Fruit fly (Drosophila melanogaster) whole organism, embryonic: ENCODE measurements around the gene CG46308.

ENCODE experiments used
- Abd-B ChIP-seq: fragments of 200-800 bp; sonication (Bioruptor generic); optimal IDR thresholded peaks from 2 replicates; lab custom pipeline; 2018; ENCODE audit warnings: missing biosample characterization, mild to moderate bottlenecking, missing genetic modification characterization, moderate library complexity
- B-H1 ChIP-seq: fragments of 200-800 bp; sonication (Bioruptor generic); IDR thresholded peaks from 3 replicates; pipeline ENCODE4 v1.3.6; 2022; ENCODE audit warnings: missing biosample characterization, missing genetic modification characterization
- B-H2 ChIP-seq: fragments of 200-800 bp; sonication (Bioruptor generic); optimal IDR thresholded peaks from 2 replicates; lab custom pipeline; 2018; ENCODE audit warnings: missing biosample characterization, mild to moderate bottlenecking, missing genetic modification characterization
- CG10267 ChIP-seq: fragments of 200-800 bp; sonication (Bioruptor generic); optimal IDR thresholded peaks from 2 replicates; lab custom pipeline; 2018; ENCODE audit warnings: missing biosample characterization, mild to moderate bottlenecking, missing genetic modification characterization, moderate library complexity
- CG12219 ChIP-seq: fragments of 200-800 bp; sonication (Bioruptor generic); optimal IDR thresholded peaks from 3 replicates; lab custom pipeline; 2018; ENCODE audit warnings: missing biosample characterization, mild to moderate bottlenecking, missing genetic modification characterization
- CG12299 ChIP-seq: fragments of 200-800 bp; sonication (Bioruptor generic); optimal IDR thresholded peaks from 2 replicates; lab custom pipeline; 2018; ENCODE audit warnings: missing biosample characterization, mild to moderate bottlenecking, missing genetic modification characterization
- CG12769 ChIP-seq: fragments of 200-800 bp; sonication (Bioruptor generic); optimal IDR thresholded peaks from 2 replicates; lab custom pipeline; 2019; ENCODE audit warnings: missing biosample characterization, mild to moderate bottlenecking, missing genetic modification characterization, moderate library complexity
- CG1647 ChIP-seq: fragments of 200-800 bp; sonication (Bioruptor generic); optimal IDR thresholded peaks from 3 replicates; lab custom pipeline; 2016; ENCODE audit warnings: missing biosample characterization, missing genetic modification characterization
- CG17186 ChIP-seq: fragments of 200-800 bp; sonication (Bioruptor generic); optimal IDR thresholded peaks from 3 replicates; lab custom pipeline; 2017; ENCODE audit warnings: missing biosample characterization, missing genetic modification reagents, missing genetic modification characterization
- CG18262 ChIP-seq: fragments of 200-800 bp; optimal IDR thresholded peaks from 3 replicates; lab custom pipeline; 2019; ENCODE audit warnings: missing biosample characterization, mild to moderate bottlenecking, missing genetic modification characterization, moderate library complexity
- CG18599 ChIP-seq: fragments of 200-800 bp; sonication (Bioruptor generic); optimal IDR thresholded peaks from 3 replicates; lab custom pipeline; 2017; ENCODE audit warnings: missing biosample characterization, missing genetic modification characterization, mild to moderate bottlenecking, moderate library complexity, missing genetic modification reagents
- CG3163 ChIP-seq: fragments of 200-800 bp; sonication (Bioruptor generic); optimal IDR thresholded peaks from 3 replicates; lab custom pipeline; 2016; ENCODE audit warnings: missing biosample characterization, missing genetic modification characterization
- CG43689 ChIP-seq: fragments of 200-800 bp; sonication (Bioruptor generic); IDR thresholded peaks from 2 replicates; pipeline ENCODE4 v1.3.6; 2022; ENCODE audit warnings: missing biosample characterization, missing genetic modification characterization
- CG4730 ChIP-seq: fragments of 200-800 bp; sonication (Bioruptor generic); IDR thresholded peaks from 2 replicates; pipeline ENCODE4 v1.3.6; 2022; ENCODE audit warnings: missing biosample characterization, missing genetic modification characterization
- CG6765 ChIP-seq: fragments of 200-800 bp; sonication (Bioruptor generic); optimal IDR thresholded peaks from 3 replicates; lab custom pipeline; 2017; ENCODE audit warnings: missing biosample characterization, mild to moderate bottlenecking, missing genetic modification characterization
- CG8089 ChIP-seq: fragments of 200-800 bp; sonication (Bioruptor generic); optimal IDR thresholded peaks from 3 replicates; lab custom pipeline; 2016; ENCODE audit warnings: missing biosample characterization, missing genetic modification characterization
- CG9215 ChIP-seq: fragments of 200-800 bp; sonication (Bioruptor generic); IDR thresholded peaks from 2 replicates; pipeline ENCODE4 v1.3.6; 2022; ENCODE audit warnings: missing biosample characterization, missing genetic modification characterization
- Fer1 ChIP-seq: fragments of 200-800 bp; sonication (Bioruptor generic); optimal IDR thresholded peaks from 2 replicates; lab custom pipeline; 2017; ENCODE audit warnings: missing biosample characterization, mild to moderate bottlenecking, missing genetic modification characterization
- Gug ChIP-seq: fragments of 200-800 bp; sonication (Bioruptor generic); IDR thresholded peaks from 4 replicates; pipeline ENCODE4 v1.3.6; 2022; ENCODE audit warnings: missing biosample characterization, missing genetic modification characterization
- HHEX ChIP-seq: fragments of 200-800 bp; sonication (Bioruptor generic); optimal IDR thresholded peaks from 3 replicates; lab custom pipeline; 2017; ENCODE audit warnings: missing biosample characterization, mild to moderate bottlenecking, missing genetic modification characterization, missing genetic modification reagents
- HLH4C ChIP-seq: fragments of 200-800 bp; sonication (Bioruptor generic); IDR thresholded peaks from 3 replicates; pipeline ENCODE4 v1.3.6; 2022; ENCODE audit warnings: missing biosample characterization, missing genetic modification characterization; ENCODE audit not compliant: partially characterized antibody
- Hmr ChIP-seq: fragments of 200-800 bp; sonication (Bioruptor generic); optimal IDR thresholded peaks from 3 replicates; lab custom pipeline; 2017; ENCODE audit warnings: mild to moderate bottlenecking, missing biosample characterization, missing genetic modification reagents, missing genetic modification characterization
- Jarid2 ChIP-seq: fragments of 200-800 bp; sonication (Bioruptor generic); optimal IDR thresholded peaks from 3 replicates; lab custom pipeline; 2017; ENCODE audit warnings: mild to moderate bottlenecking, missing biosample characterization, missing genetic modification reagents, missing genetic modification characterization
- MTF-1 ChIP-seq: fragments of 200-800 bp; sonication (Bioruptor generic); optimal IDR thresholded peaks from 2 replicates; lab custom pipeline; 2018; ENCODE audit warnings: missing biosample characterization, mild to moderate bottlenecking, missing genetic modification characterization, borderline replicate concordance
- NFAT ChIP-seq: fragments of 200-800 bp; sonication (Bioruptor generic); IDR thresholded peaks from 2 replicates; pipeline ENCODE4 v1.3.6; 2022; ENCODE audit warnings: missing biosample characterization, missing genetic modification characterization
- Oaz ChIP-seq: fragments of 200-800 bp; sonication (Bioruptor generic); IDR thresholded peaks from 2 replicates; pipeline ENCODE4 v1.3.6; 2022; ENCODE audit warnings: missing biosample characterization, missing genetic modification characterization
- Poxn ChIP-seq: fragments of 200-800 bp; sonication (Bioruptor generic); IDR thresholded peaks from 2 replicates; pipeline ENCODE4 v1.3.6; 2022; ENCODE audit warnings: missing biosample characterization, missing genetic modification characterization
- Rx ChIP-seq: fragments of 200-800 bp; sonication (Bioruptor generic); IDR thresholded peaks from 2 replicates; pipeline ENCODE4 v1.3.6; 2022; ENCODE audit warnings: missing biosample characterization, missing genetic modification characterization
- ab ChIP-seq: fragments of 200-800 bp; sonication (Bioruptor generic); optimal IDR thresholded peaks from 2 replicates; lab custom pipeline; 2016; ENCODE audit warnings: missing biosample characterization, missing genetic modification characterization
- al ChIP-seq: fragments of 200-800 bp; sonication (Bioruptor generic); IDR thresholded peaks from 2 replicates; pipeline ENCODE4 v1.3.6; 2022; ENCODE audit warnings: missing biosample characterization, missing genetic modification characterization
- aop ChIP-seq: fragments of 200-800 bp; sonication (Bioruptor generic); IDR thresholded peaks from 2 replicates; pipeline ENCODE4 v1.3.6; 2022; ENCODE audit warnings: missing biosample characterization, missing genetic modification characterization
- bowl ChIP-seq: fragments of 200-800 bp; sonication (Bioruptor generic); IDR thresholded peaks from 2 replicates; pipeline ENCODE4 v1.3.6; 2022; ENCODE audit warnings: missing biosample characterization, missing genetic modification characterization
- cato ChIP-seq: fragments of 200-800 bp; sonication (Bioruptor generic); optimal IDR thresholded peaks from 2 replicates; lab custom pipeline; 2016; ENCODE audit warnings: missing biosample characterization, missing genetic modification characterization, borderline replicate concordance
- chm ChIP-seq: fragments of 200-800 bp; sonication (Bioruptor generic); IDR thresholded peaks from 2 replicates; pipeline ENCODE4 v1.3.6; 2022; ENCODE audit warnings: missing biosample characterization, missing genetic modification characterization
- dm ChIP-seq: fragments of 200-800 bp; sonication (Bioruptor generic); optimal IDR thresholded peaks from 3 replicates; lab custom pipeline; 2016; ENCODE audit warnings: missing biosample characterization, missing genetic modification characterization
- dpn ChIP-seq, 2 experiments: fragments of 200-800 bp; sonication (Bioruptor generic); optimal IDR thresholded peaks; 3 replicates each; lab custom pipeline; 2016; ENCODE audit warnings: missing biosample characterization in 2 of 2, missing genetic modification characterization in 2 of 2
- grau ChIP-seq: fragments of 200-800 bp; optimal IDR thresholded peaks from 3 replicates; lab custom pipeline; 2019; ENCODE audit warnings: missing biosample characterization, mild to moderate bottlenecking, missing genetic modification characterization, moderate library complexity
- gsb-n ChIP-seq: fragments of 200-800 bp; sonication (Bioruptor generic); optimal IDR thresholded peaks from 3 replicates; lab custom pipeline; 2018; ENCODE audit warnings: missing biosample characterization, mild to moderate bottlenecking, missing genetic modification characterization
- kah ChIP-seq: fragments of 200-800 bp; sonication (Bioruptor generic); optimal IDR thresholded peaks from 2 replicates; lab custom pipeline; 2018; ENCODE audit warnings: missing biosample characterization, mild to moderate bottlenecking, missing genetic modification characterization
- nom ChIP-seq: fragments of 200-800 bp; sonication (Bioruptor generic); optimal IDR thresholded peaks from 2 replicates; lab custom pipeline; 2017; ENCODE audit warnings: missing biosample characterization, missing genetic modification characterization, mild to moderate bottlenecking, moderate library complexity, missing genetic modification reagents
- p53 ChIP-seq: fragments of 200-800 bp; sonication (Bioruptor generic); optimal IDR thresholded peaks from 2 replicates; lab custom pipeline; 2016; ENCODE audit warnings: missing biosample characterization, missing genetic modification characterization
- pum ChIP-seq: fragments of 200-800 bp; sonication (Bioruptor generic); optimal IDR thresholded peaks from 2 replicates; lab custom pipeline; 2016; ENCODE audit warnings: missing biosample characterization, missing genetic modification characterization
- pzg ChIP-seq: fragments of 200-800 bp; sonication (Bioruptor generic); optimal IDR thresholded peaks from 3 replicates; lab custom pipeline; 2018; ENCODE audit warnings: missing biosample characterization, mild to moderate bottlenecking, missing genetic modification characterization, moderate library complexity
- sna ChIP-seq: fragments of 200-800 bp; sonication (Bioruptor generic); IDR thresholded peaks from 2 replicates; pipeline ENCODE4 v1.3.6; 2022; ENCODE audit warnings: missing biosample characterization, missing genetic modification characterization; ENCODE audit not compliant: partially characterized antibody
- toy ChIP-seq: fragments of 200-800 bp; sonication (Bioruptor generic); IDR thresholded peaks from 2 replicates; pipeline ENCODE4 v1.3.6; 2022; ENCODE audit warnings: missing biosample characterization, missing genetic modification characterization
- unpg ChIP-seq: fragments of 200-800 bp; sonication (Bioruptor generic); optimal IDR thresholded peaks from 3 replicates; lab custom pipeline; 2018; ENCODE audit warnings: missing biosample characterization, mild to moderate bottlenecking, missing genetic modification characterization, moderate library complexity
- vfl ChIP-seq: fragments of 200-800 bp; sonication (Bioruptor generic); optimal IDR thresholded peaks from 2 replicates; lab custom pipeline; 2016; ENCODE audit warnings: missing biosample characterization, missing genetic modification characterization
- vvl ChIP-seq: fragments of 200-800 bp; sonication (Bioruptor generic); IDR thresholded peaks from 2 replicates; pipeline ENCODE4 v1.3.6; 2022; ENCODE audit warnings: missing biosample characterization, missing genetic modification characterization

Gene CG46308

DNA sequence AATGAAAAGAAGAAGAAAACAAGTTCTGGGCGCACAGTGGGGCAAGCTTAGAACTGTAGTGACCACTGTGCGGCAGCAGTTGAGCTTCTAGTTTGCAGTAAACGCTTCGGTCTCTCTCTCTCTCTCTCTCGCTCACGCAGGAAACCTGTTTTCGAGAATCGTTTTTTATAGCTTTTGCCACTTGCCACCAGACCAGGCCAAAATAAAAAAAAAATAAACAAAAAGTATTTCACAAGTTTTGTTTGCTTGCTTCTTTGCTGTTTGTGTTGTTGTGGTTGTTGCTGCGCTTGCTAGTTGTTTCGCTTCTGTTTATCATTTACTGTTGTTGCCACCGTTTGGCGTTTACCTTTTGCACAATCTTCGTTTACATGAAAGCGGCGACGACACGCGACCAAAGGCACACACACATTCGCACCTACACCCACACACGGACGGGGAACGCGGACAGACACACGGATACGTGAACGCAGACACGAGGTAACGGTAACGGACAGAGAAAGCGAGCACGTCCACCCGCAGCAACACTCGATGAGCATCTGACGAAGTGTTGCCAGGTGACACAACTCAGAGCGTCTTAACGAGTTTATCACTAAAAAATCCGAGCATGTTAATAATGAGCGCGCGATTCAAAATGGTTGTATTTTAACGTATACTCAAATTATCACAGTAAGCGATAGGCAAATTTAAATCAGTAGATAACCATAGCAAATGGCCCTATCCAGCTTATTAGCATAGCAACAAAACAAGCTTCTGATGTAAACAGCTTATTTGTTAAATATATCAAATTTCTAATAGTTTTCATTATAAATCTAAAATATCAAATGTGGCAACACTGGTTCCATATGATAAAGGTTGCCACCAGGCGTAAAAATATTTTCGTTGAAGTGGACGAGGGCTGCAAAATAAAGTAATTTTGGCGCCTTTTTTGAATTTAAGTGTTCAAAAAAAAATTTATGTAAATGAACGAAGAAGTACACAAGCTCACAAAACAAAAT is 87.5 kb downstream of the CG46308 start, which contains the start of gene B4 (continued):
- TF ChIP-seq CG43689 (GFP tag; lab: Robert Waterston, UW) (no peak; the same call in 1 of the 2 replicates), Oaz (no peak), CG6765 (GFP tag; lab: Kevin White, UChicago) (peak; percentile 65), al (GFP tag; lab: Robert Waterston, UW) (no peak), Poxn (no peak), Rx (GFP tag; lab: Robert Waterston, UW) (no peak), dm (GFP tag; lab: Kevin White, UChicago) (peak; percentile 70), pum (GFP tag; lab: Kevin White, UChicago) (no peak), CG10267 (no peak), dpn (GFP tag; optimal IDR thresholded peaks at IDR 0.05; lab: Kevin White, UChicago) (peak; percentile 12 to 13), pzg (GFP tag; lab: Kevin White, UChicago) (peak; percentile 70), CG12769 (tag; lab: Kevin White, UChicago) (peak; percentile 69), kah (GFP tag; lab: Kevin White, UChicago) (peak; percentile 52), unpg (GFP tag; lab: Kevin White, UChicago) (peak; percentile 49), sna (GFP tag; lab: Robert Waterston, UW) (no peak), B-H2 (GFP tag; lab: Kevin White, UChicago) (peak; percentile 72), Gug (GFP tag; lab: Robert Waterston, UW) (peak; percentile 27; the same call in 1 of the 4 replicates), bowl (GFP tag; lab: Robert Waterston, UW) (0 out of 2 replicates have a peak, but pooled peaks have one; percentile 35), CG9215 (no peak), CG12299 (tag; lab: Kevin White, UChicago) (no peak), grau (tag; lab: Kevin White, UChicago) (no peak), HHEX (peak; percentile 34), CG1647 (GFP tag; lab: Kevin White, UChicago) (no peak), HLH4C (GFP tag; lab: Robert Waterston, UW) (no peak), Jarid2 (GFP tag; lab: Kevin White, UChicago) (peak; percentile 96), vvl (peak; percentile 49), aop (0 out of 2 replicates have a peak, but pooled peaks have one; percentile 41), MTF-1 (peak; percentile 79), ab (GFP tag; lab: Kevin White, UChicago) (no peak), gsb-n (tag; lab: Kevin White, UChicago) (peak; percentile 6), CG3163 (no peak), toy (GFP tag; lab: Robert Waterston, UW) (no peak), CG12219 (GFP tag; lab: Kevin White, UChicago) (peak; percentile 34), chm (GFP tag; lab: Robert Waterston, UW) (peak; percentile 77), B-H1 (GFP tag; lab: Robert Waterston, UW) (no peak; the same call in 2 of the 3 replicates), Hmr (GFP tag; lab: Kevin White, UChicago) (peak; percentile 65), CG4730 (GFP tag; lab: Robert Waterston, UW) (no peak), CG17186 (GFP tag; lab: Kevin White, UChicago) (no peak), NFAT (GFP tag; lab: Robert Waterston, UW) (peak; percentile 74; the same call in 1 of the 2 replicates), vfl (GFP tag; lab: Kevin White, UChicago) (no peak), p53 (GFP tag; lab: Kevin White, UChicago) (peak; percentile 10), CG18262 (no peak), cato (GFP tag; lab: Kevin White, UChicago) (no peak), Abd-B (no peak), CG18599 (peak; percentile 29), nom (peak; percentile 90), Fer1 (GFP tag; lab: Kevin White, UChicago) (peak; percentile 58), CG8089 (no peak)
